Worm (Caenorhabditis elegans): Measurements from ENCODE around the gene mdt-20.
"Not testable (repeated sequence)": the region's sequence is repeated elsewhere in the genome, so short reads cannot be mapped to it uniquely, and the experiment has no call there.

The mdt-20 gene

DNA sequence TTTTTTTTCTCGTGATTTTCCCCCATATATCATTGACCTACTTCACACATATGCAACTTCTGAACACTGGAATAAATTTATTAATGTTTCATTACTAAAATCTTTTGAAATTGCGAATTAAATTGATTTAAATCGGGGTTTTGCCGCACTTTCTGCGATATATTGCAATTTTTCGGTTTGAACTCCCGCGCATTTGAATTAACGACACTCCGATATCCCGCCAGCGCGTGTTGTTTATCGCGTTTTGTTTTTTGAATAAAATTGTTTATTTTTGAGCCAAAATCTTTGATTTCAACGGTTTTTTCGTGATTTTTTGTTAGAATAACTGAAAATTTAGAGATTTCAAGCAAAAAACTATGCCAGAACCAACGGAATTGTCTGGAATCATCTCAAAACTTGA is 9.9 kb upstream of the mdt-20 start, which contains the start of gene Y104H12D.2:
Y104H12D.2 (plus strand) TSS at position 340 of the 400 bp plus-strand sequence.
- TF ChIP-seq nfya-1 (tag; optimal IDR thresholded peaks at IDR 0.05; ENCODE audit: insufficient read depth) (peak; percentile 29), ZK546.5 (tag; optimal IDR thresholded peaks at IDR 0.05) (no peak), eor-1 (tag; optimal IDR thresholded peaks at IDR 0.05) (no peak), fkh-10 (GFP tag; optimal IDR thresholded peaks at IDR 0.05) (no peak), nhr-77 (tag; optimal IDR thresholded peaks at IDR 0.05) (no peak), zag-1 (tag; optimal IDR thresholded peaks at IDR 0.05) (no peak), pha-4 (tag; optimal IDR thresholded peaks at IDR 0.05) (peak; percentile 54), fkh-2 (tag; optimal IDR thresholded peaks at IDR 0.05) (no peak), nhr-67 (tag; optimal IDR thresholded peaks at IDR 0.05) (no peak), hmg-11 (tag; optimal IDR thresholded peaks at IDR 0.05) (peak; percentile 8), lin-15B (tag; optimal IDR thresholded peaks at IDR 0.05) (peak; percentile 23)

- not testable (repeated sequence) for TF ChIP-seq daf-12, ceh-16, elt-2 (tag; optimal IDR thresholded peaks at IDR 0.05)
These were observed 5.3 kb upstream of the mdt-20 start, which contains the start of gene rmif-2 for ce11 chrIV:1182292-1182691. TSS of gene rmif-2 (plus strand) at chrIV:1182592.

DNA sequence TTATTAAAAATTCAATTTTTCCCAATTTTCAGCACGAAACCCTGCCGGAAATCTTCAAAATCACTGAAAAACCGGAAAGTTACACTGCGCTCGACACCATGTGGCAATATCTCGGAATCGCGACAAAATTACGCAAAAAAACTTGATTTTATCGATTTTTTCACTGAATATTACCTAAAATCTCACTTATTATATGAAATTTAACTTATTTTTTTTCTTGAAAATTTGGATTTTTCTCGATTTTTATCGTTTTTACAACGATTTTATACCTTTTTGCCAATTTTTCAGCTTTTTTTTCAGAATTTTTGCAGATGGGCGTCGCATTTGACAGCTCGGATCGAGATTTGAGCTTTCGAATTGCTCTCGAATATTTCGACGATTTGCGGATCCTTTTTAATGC is 5.2 kb downstream of the mdt-20 start, which contains the start of gene spl-3:
spl-3 (plus strand) TSS at position 301 of the 400 bp plus-strand sequence.
- no peak for TF ChIP-seq nhr-12 (tag; optimal IDR thresholded peaks at IDR 0.05)
- no peak for TF ChIP-seq fos-1 (tag; optimal IDR thresholded peaks at IDR 0.05)
- no peak for TF ChIP-seq hmg-11 (tag; optimal IDR thresholded peaks at IDR 0.05)
- no peak for TF ChIP-seq ztf-11 (tag; optimal IDR thresholded peaks at IDR 0.05)
- no peak for TF ChIP-seq lsy-12 (tag; optimal IDR thresholded peaks at IDR 0.05)
- no peak for TF ChIP-seq ceh-16 (tag; optimal IDR thresholded peaks at IDR 0.05)
- no peak for TF ChIP-seq nhr-11 (tag; optimal IDR thresholded peaks at IDR 0.05)
- TF ChIP-seq daf-12 (tag; optimal IDR thresholded peaks at IDR 0.05): no peak
- no peak for TF ChIP-seq nhr-43 (tag; optimal IDR thresholded peaks at IDR 0.05; ENCODE audit: poor library complexity, severe bottlenecking)
- no peak for TF ChIP-seq tbx-2 (tag; optimal IDR thresholded peaks at IDR 0.05)

ce11 chrIV:1199501-1199900 is 11.9 kb downstream of the mdt-20 start:
- TF ChIP-seq elt-2 (tag; optimal IDR thresholded peaks at IDR 0.05): no peak
- no peak for TF ChIP-seq egl-5 (tag; optimal IDR thresholded peaks at IDR 0.05)
- TF ChIP-seq lin-15B (tag; optimal IDR thresholded peaks at IDR 0.05): no peak
- no peak for TF ChIP-seq nhr-12 (tag; optimal IDR thresholded peaks at IDR 0.05)
- no peak for TF ChIP-seq nhr-43 (tag; optimal IDR thresholded peaks at IDR 0.05; ENCODE audit: poor library complexity, severe bottlenecking)
- TF ChIP-seq elt-1 (tag; optimal IDR thresholded peaks at IDR 0.05): no peak
- TF ChIP-seq mdl-1 (tag; optimal IDR thresholded peaks at IDR 0.05): no peak
- TF ChIP-seq unc-39 (tag; optimal IDR thresholded peaks at IDR 0.05): no peak

DNA sequence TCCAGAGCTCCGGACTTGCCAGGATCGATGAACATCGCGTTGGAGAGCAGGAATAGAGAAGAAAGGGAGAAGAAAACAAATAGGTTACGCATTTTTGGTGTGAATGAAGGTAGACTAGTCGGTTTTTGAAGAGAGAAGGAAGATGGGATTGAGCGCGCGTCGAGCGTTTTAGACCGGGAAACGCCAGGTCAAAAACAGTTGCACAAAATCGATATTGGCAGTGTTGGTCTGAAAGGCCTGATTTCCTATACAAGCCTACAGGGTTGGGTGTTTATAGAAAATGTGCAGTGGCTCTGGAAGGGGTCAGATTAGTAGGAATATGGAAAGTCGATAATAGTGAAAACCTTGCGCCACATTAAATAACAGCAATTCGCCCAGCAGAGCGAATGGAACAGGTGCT is 17.3 kb downstream of the mdt-20 start, which contains the start of gene dsl-2:
dsl-2 (minus strand) TSS at position 101 of the 400 bp plus-strand sequence.
- TF ChIP-seq elt-3 (tag; optimal IDR thresholded peaks at IDR 0.05): no peak
- no peak for TF ChIP-seq nhr-77 (tag; optimal IDR thresholded peaks at IDR 0.05)
- TF ChIP-seq sea-2 (GFP tag; optimal IDR thresholded peaks at IDR 0.05): no peak
- TF ChIP-seq nfya-1 (tag; optimal IDR thresholded peaks at IDR 0.05; ENCODE audit: insufficient read depth): no peak
- no peak for TF ChIP-seq fkh-2 (tag; optimal IDR thresholded peaks at IDR 0.05)
- no peak for TF ChIP-seq fos-1 (tag; optimal IDR thresholded peaks at IDR 0.05)
- TF ChIP-seq ztf-11 (tag; optimal IDR thresholded peaks at IDR 0.05): no peak
- no peak for TF ChIP-seq daf-12 (tag; optimal IDR thresholded peaks at IDR 0.05)
- TF ChIP-seq tbx-2 (tag; optimal IDR thresholded peaks at IDR 0.05): no peak
- TF ChIP-seq ceh-82 (tag; optimal IDR thresholded peaks at IDR 0.05): no peak
- no peak for TF ChIP-seq egl-27 (tag; optimal IDR thresholded peaks at IDR 0.05)
- no peak for TF ChIP-seq nhr-76 (tag; optimal IDR thresholded peaks at IDR 0.05)
- TF ChIP-seq jun-1 (tag; optimal IDR thresholded peaks at IDR 0.05): no peak
- TF ChIP-seq unc-39 (tag; optimal IDR thresholded peaks at IDR 0.05): no peak
- no peak for TF ChIP-seq snpc-4 (tag; optimal IDR thresholded peaks at IDR 0.05)

DNA sequence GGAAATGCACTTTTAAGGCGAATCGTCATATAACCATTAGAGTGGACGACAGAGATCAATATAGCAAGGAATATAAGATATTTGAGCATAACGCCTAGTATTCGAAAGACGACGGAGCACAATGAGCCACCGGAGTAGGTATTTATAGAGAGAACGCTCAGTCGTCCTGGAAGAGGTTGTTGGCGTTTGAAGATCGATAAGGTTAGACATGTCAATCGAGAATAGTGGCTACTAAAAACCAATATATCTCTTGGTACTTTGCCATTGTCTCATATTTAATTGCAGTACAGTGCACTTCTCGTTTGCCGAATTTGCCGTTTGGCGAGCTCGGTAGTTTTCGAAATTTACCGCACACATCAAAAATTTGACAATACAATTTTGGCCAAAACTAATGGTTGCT is 20.4 kb downstream of the mdt-20 start, which contains the start of gene dsl-1:
dsl-1 (minus strand) TSS at position 101 of the 400 bp plus-strand sequence.
- TF ChIP-seq nhr-12 (tag; optimal IDR thresholded peaks at IDR 0.05) (no peak), R02D3.7 (tag; optimal IDR thresholded peaks at IDR 0.05) (no peak), ceh-82 (tag; optimal IDR thresholded peaks at IDR 0.05) (no peak), jun-1 (tag; optimal IDR thresholded peaks at IDR 0.05) (no peak), unc-39 (tag; optimal IDR thresholded peaks at IDR 0.05) (no peak), nhr-25 (tag; optimal IDR thresholded peaks at IDR 0.05) (no peak), lin-15B (tag; optimal IDR thresholded peaks at IDR 0.05) (no peak), nhr-28 (tag; optimal IDR thresholded peaks at IDR 0.05) (no peak), ceh-9 (tag; optimal IDR thresholded peaks at IDR 0.05) (no peak), elt-2 (tag; optimal IDR thresholded peaks at IDR 0.05) (no peak), ceh-28 (tag; optimal IDR thresholded peaks at IDR 0.05) (no peak)

Data from whole organism, L3 larva.